Worm (Caenorhabditis elegans) whole organism, mixed stage, embryonic: ENCODE results near the gene tmbi-4.

Experiments used
- bed-3 ChIP-seq: fragments of 200-800 bp; sonication (Bioruptor generic); optimal IDR thresholded peaks from 3 replicates; lab custom pipeline; 2018; ENCODE audit warnings: mild to moderate bottlenecking, missing genetic modification characterization, moderate library complexity, missing compliant biosample characterization
- blmp-1 ChIP-seq: fragments of 150-350 bp; optimal IDR thresholded peaks from 2 replicates; lab custom pipeline; 2014; ENCODE audit warnings: missing biosample characterization, missing genetic modification characterization
- ceh-43 ChIP-seq: fragments of 200-800 bp; sonication (Bioruptor generic); optimal IDR thresholded peaks from 2 replicates; lab custom pipeline; 2018; ENCODE audit warnings: mild to moderate bottlenecking, missing genetic modification characterization, moderate library complexity, missing compliant biosample characterization
- elt-1 ChIP-seq: sonication (generic microtip); optimal IDR thresholded peaks from 2 replicates; lab custom pipeline; 2017; ENCODE audit warnings: missing genetic modification characterization, mild to moderate bottlenecking, missing compliant biosample characterization, antibody characterized with exemption, moderate library complexity, borderline replicate concordance; ENCODE audit not compliant: insufficient read depth
- lsy-2 ChIP-seq: fragments of 150-350 bp; optimal IDR thresholded peaks from 2 replicates; lab custom pipeline; 2014; ENCODE audit warnings: missing biosample characterization, missing genetic modification characterization
- mls-2 ChIP-seq: sonication (generic microtip); optimal IDR thresholded peaks from 2 replicates; lab custom pipeline; 2016; ENCODE audit warnings: mild to moderate bottlenecking, missing genetic modification characterization, moderate library complexity, missing compliant biosample characterization
- nhr-12 ChIP-seq: fragments of 150-350 bp; optimal IDR thresholded peaks from 2 replicates; lab custom pipeline; 2014; ENCODE audit warnings: missing biosample characterization, missing genetic modification characterization
- nhr-237 ChIP-seq: fragments of 150-350 bp; optimal IDR thresholded peaks from 2 replicates; lab custom pipeline; 2014; ENCODE audit warnings: missing biosample characterization, missing genetic modification characterization
- nhr-76 ChIP-seq: sonication (generic microtip); optimal IDR thresholded peaks from 2 replicates; lab custom pipeline; 2017; ENCODE audit warnings: missing biosample characterization, missing genetic modification characterization
- pha-4 ChIP-seq: fragments of 150-350 bp; optimal IDR thresholded peaks from 2 replicates; lab custom pipeline; 2018; ENCODE audit warnings: missing biosample characterization, missing genetic modification reagents, missing genetic modification characterization
- snpc-4 ChIP-seq: fragments of 150-350 bp; optimal IDR thresholded peaks from 2 replicates; lab custom pipeline; 2014; ENCODE audit warnings: missing biosample characterization, missing genetic modification characterization
- unc-39 ChIP-seq: fragments of 150-350 bp; optimal IDR thresholded peaks from 2 replicates; lab custom pipeline; 2014; ENCODE audit warnings: missing biosample characterization, missing genetic modification characterization
- unc-62 ChIP-seq: fragments of 150-350 bp; optimal IDR thresholded peaks from 2 replicates; lab custom pipeline; 2014; ENCODE audit warnings: missing biosample characterization, missing genetic modification reagents, missing genetic modification characterization
- ztf-11 ChIP-seq: fragments of 150-350 bp; optimal IDR thresholded peaks from 2 replicates; lab custom pipeline; 2014; ENCODE audit warnings: missing biosample characterization, missing genetic modification characterization

ce11 chrX:9117541-9117940 lies 33.0 kb upstream of the tmbi-4 start:
- TF ChIP-seq ceh-43 (no peak), pha-4 (tag; lab: Kevin White, UChicago) (no peak), lsy-2 (tag; lab: Kevin White, UChicago) (no peak), blmp-1 (tag; lab: Kevin White, UChicago) (no peak), unc-62 (GFP tag; lab: Kevin White, UChicago) (no peak), nhr-237 (no peak), nhr-12 (no peak), unc-39 (tag; lab: Kevin White, UChicago) (no peak), mls-2 (tag; lab: Kevin White, UChicago) (no peak), elt-1 (tag; lab: Kevin White, UChicago) (no peak), snpc-4 (tag; lab: Kevin White, UChicago) (no peak), nhr-76 (tag; lab: Kevin White, UChicago) (no peak), bed-3 (GFP tag; lab: Kevin White, UChicago) (no peak), ztf-11 (tag; lab: Kevin White, UChicago) (no peak)
